Worm (Caenorhabditis elegans) whole organism, young adult: Measurements from ENCODE around the gene mrps-18A.
A peak's percentile ranks its signal among the peaks of the same experiment; 100 is the strongest.

ENCODE experiments used
- B0336.3 ChIP-seq: fragments of 200-800 bp; sonication (Bioruptor generic); IDR thresholded peaks from 2 replicates; pipeline ENCODE4 v1.3.6; 2022; ENCODE audit warnings: missing genetic modification characterization, missing compliant biosample characterization
- D2030.7 ChIP-seq: fragments of 200-800 bp; sonication (Bioruptor generic); IDR thresholded peaks from 2 replicates; pipeline ENCODE4 v1.3.6; 2022; ENCODE audit warnings: missing genetic modification reagents, missing genetic modification characterization, missing compliant biosample characterization
- F23B12.7 ChIP-seq: sonication (generic microtip); optimal IDR thresholded peaks from 2 replicates; lab custom pipeline; 2017; ENCODE audit warnings: missing genetic modification characterization, mild to moderate bottlenecking, missing compliant biosample characterization, antibody characterized with exemption, moderate library complexity; ENCODE audit not compliant: insufficient read depth
- F33H1.4 ChIP-seq: fragments of 200-800 bp; sonication (Bioruptor generic); IDR thresholded peaks from 2 replicates; pipeline ENCODE4 v1.3.6; 2022; ENCODE audit warnings: missing genetic modification reagents, missing genetic modification characterization, missing compliant biosample characterization
- F57C9.4 ChIP-seq: sonication (generic microtip); optimal IDR thresholded peaks from 2 replicates; lab custom pipeline; 2017; ENCODE audit warnings: mild to moderate bottlenecking, missing genetic modification characterization, missing compliant biosample characterization
- Y53G8AR.9 ChIP-seq: fragments of 200-800 bp; sonication (Bioruptor generic); conservative IDR thresholded peaks from 2 replicates; pipeline ENCODE4 v1.3.6; 2022; ENCODE audit warnings: missing genetic modification reagents, missing genetic modification characterization, missing compliant biosample characterization
- ZK185.1 ChIP-seq: sonication (generic microtip); optimal IDR thresholded peaks from 2 replicates; lab custom pipeline; 2016; ENCODE audit warnings: mild to moderate bottlenecking, missing genetic modification characterization, missing compliant biosample characterization; ENCODE audit not compliant: poor library complexity, severe bottlenecking
- akir-1 ChIP-seq: fragments of 200-800 bp; sonication (Bioruptor generic); optimal IDR thresholded peaks from 2 replicates; lab custom pipeline; 2018; ENCODE audit warnings: mild to moderate bottlenecking, missing genetic modification characterization, moderate library complexity, missing compliant biosample characterization
- athp-1 ChIP-seq: sonication (generic microtip); optimal IDR thresholded peaks from 2 replicates; lab custom pipeline; 2017; ENCODE audit warnings: mild to moderate bottlenecking, missing genetic modification characterization, missing compliant biosample characterization
- attf-5 ChIP-seq: fragments of 200-800 bp; sonication (Bioruptor generic); optimal IDR thresholded peaks from 2 replicates; lab custom pipeline; 2018; ENCODE audit warnings: mild to moderate bottlenecking, missing genetic modification characterization, missing compliant biosample characterization
- bed-1 ChIP-seq: fragments of 200-800 bp; sonication (Bioruptor generic); IDR thresholded peaks from 2 replicates; pipeline ENCODE4 v1.3.6; 2022; ENCODE audit warnings: missing genetic modification reagents, missing genetic modification characterization, missing compliant biosample characterization
- bed-2 ChIP-seq: fragments of 200-800 bp; sonication (Bioruptor generic); IDR thresholded peaks from 2 replicates; pipeline ENCODE4 v1.3.6; 2022; ENCODE audit warnings: missing genetic modification reagents, missing genetic modification characterization, missing compliant biosample characterization
- cebp-1 ChIP-seq, 2 experiments: fragments of 200-800 bp in 1 of 2; sonication (Bioruptor generic) in 1 of 2; sonication (generic microtip) in 1 of 2; IDR thresholded peaks in 1 of 2; optimal IDR thresholded peaks in 1 of 2; 2 replicates each; pipeline versions ENCODE4 v1.3.6 to Lab custom; 2017 to 2022; ENCODE audit warnings: missing compliant biosample characterization in 2 of 2, missing genetic modification characterization in 2 of 2, mild to moderate bottlenecking in 1 of 2, missing genetic modification reagents in 1 of 2, moderate library complexity in 1 of 2
- ceh-100 ChIP-seq: fragments of 200-800 bp; sonication (Bioruptor generic); IDR thresholded peaks from 2 replicates; pipeline ENCODE4 v1.3.6; 2022; ENCODE audit warnings: missing genetic modification reagents, missing genetic modification characterization, missing compliant biosample characterization
- ceh-40 ChIP-seq: fragments of 200-800 bp; sonication (Bioruptor generic); IDR thresholded peaks from 2 replicates; pipeline ENCODE4 v1.3.6; 2022; ENCODE audit warnings: missing genetic modification characterization, missing compliant biosample characterization
- chd-7 ChIP-seq: sonication (generic microtip); optimal IDR thresholded peaks from 2 replicates; lab custom pipeline; 2016; ENCODE audit warnings: mild to moderate bottlenecking, missing genetic modification characterization, moderate library complexity, missing compliant biosample characterization
- dox-1 ChIP-seq: fragments of 200-800 bp; sonication (Bioruptor generic); IDR thresholded peaks from 2 replicates; pipeline ENCODE4 v1.3.6; 2022; ENCODE audit warnings: missing genetic modification reagents, missing genetic modification characterization, missing compliant biosample characterization
- dpl-1 ChIP-seq: fragments of 150-350 bp; optimal IDR thresholded peaks from 2 replicates; lab custom pipeline; 2014; ENCODE audit warnings: missing biosample characterization, missing genetic modification reagents, missing genetic modification characterization
- efl-1 ChIP-seq: fragments of 150-350 bp; optimal IDR thresholded peaks from 2 replicates; lab custom pipeline; 2014; ENCODE audit warnings: missing biosample characterization, missing genetic modification reagents, missing genetic modification characterization
- egrh-3 ChIP-seq: fragments of 200-800 bp; sonication (Bioruptor generic); IDR thresholded peaks from 2 replicates; pipeline ENCODE4 v1.3.6; 2022; ENCODE audit warnings: missing genetic modification reagents, missing genetic modification characterization, missing compliant biosample characterization
- ekl-4 ChIP-seq: fragments of 200-800 bp; sonication (Bioruptor generic); IDR thresholded peaks from 2 replicates; pipeline ENCODE4 v1.3.6; 2022; ENCODE audit warnings: missing genetic modification reagents, missing genetic modification characterization, missing compliant biosample characterization
- ets-4 ChIP-seq: fragments of 200-800 bp; sonication (Bioruptor generic); optimal IDR thresholded peaks from 2 replicates; lab custom pipeline; 2018; ENCODE audit warnings: mild to moderate bottlenecking, missing genetic modification characterization, missing compliant biosample characterization
- him-1 ChIP-seq: sonication (generic microtip); optimal IDR thresholded peaks from 2 replicates; lab custom pipeline; 2016; ENCODE audit warnings: missing genotype, missing genetic modification reagents, missing genetic modification characterization, missing compliant biosample characterization
- hmg-1.2 ChIP-seq: fragments of 200-800 bp; sonication (Bioruptor generic); IDR thresholded peaks from 2 replicates; pipeline ENCODE4 v1.3.6; 2022; ENCODE audit warnings: missing genetic modification reagents, missing genetic modification characterization, missing compliant biosample characterization
- hsf-1 ChIP-seq: fragments of 200-800 bp; sonication (Bioruptor generic); IDR thresholded peaks from 2 replicates; pipeline ENCODE4 v1.3.6; 2022; ENCODE audit warnings: missing genetic modification reagents, missing genetic modification characterization, missing compliant biosample characterization
- let-607 ChIP-seq, 2 experiments: fragments of 200-800 bp in 1 of 2; sonication (Bioruptor generic) in 1 of 2; sonication (generic microtip) in 1 of 2; optimal IDR thresholded peaks; 2 replicates each; lab custom pipeline; 2016 to 2018; ENCODE audit warnings: mild to moderate bottlenecking in 2 of 2, missing compliant biosample characterization in 2 of 2, missing genetic modification characterization in 2 of 2, moderate library complexity in 2 of 2, missing genotype in 1 of 2
- lin-35 ChIP-seq, 3 experiments: fragments of 150-350 bp in 2 of 3; sonication (generic microtip) in 1 of 3; optimal IDR thresholded peaks; 2 replicates each; lab custom pipeline; 2014 to 2018; ENCODE audit warnings: missing biosample characterization in 3 of 3, missing genetic modification characterization in 3 of 3, missing genetic modification reagents in 3 of 3
- lin-40 ChIP-seq: sonication (generic microtip); optimal IDR thresholded peaks from 2 replicates; lab custom pipeline; 2016; ENCODE audit warnings: missing genetic modification characterization, mild to moderate bottlenecking, missing compliant biosample characterization, missing genotype, missing genetic modification reagents
- lin-54 ChIP-seq: fragments of 200-800 bp; sonication (Bioruptor generic); optimal IDR thresholded peaks from 2 replicates; lab custom pipeline; 2018; ENCODE audit warnings: mild to moderate bottlenecking, missing genetic modification characterization, missing compliant biosample characterization
- lsy-27 ChIP-seq: sonication (generic microtip); optimal IDR thresholded peaks from 2 replicates; lab custom pipeline; 2017; ENCODE audit warnings: missing genetic modification characterization, mild to moderate bottlenecking, missing compliant biosample characterization, antibody characterized with exemption, missing genotype, borderline replicate concordance; ENCODE audit not compliant: insufficient read depth
- madf-10 ChIP-seq: sonication (generic microtip); optimal IDR thresholded peaks from 2 replicates; lab custom pipeline; 2016; ENCODE audit warnings: mild to moderate bottlenecking, missing genetic modification characterization, missing compliant biosample characterization
- madf-3 ChIP-seq: fragments of 200-800 bp; sonication (Bioruptor generic); IDR thresholded peaks from 2 replicates; pipeline ENCODE4 v1.3.6; 2022; ENCODE audit warnings: missing genetic modification reagents, missing genetic modification characterization, missing compliant biosample characterization
- madf-6 ChIP-seq: fragments of 200-800 bp; sonication (Bioruptor generic); IDR thresholded peaks from 2 replicates; pipeline ENCODE4 v1.3.6; 2022; ENCODE audit warnings: missing genetic modification reagents, missing genetic modification characterization, missing compliant biosample characterization
- madf-8 ChIP-seq: fragments of 200-800 bp; sonication (Bioruptor generic); conservative IDR thresholded peaks from 2 replicates; pipeline ENCODE4 v1.3.6; 2022; ENCODE audit warnings: missing genetic modification reagents, missing genetic modification characterization, missing compliant biosample characterization
- mel-28 ChIP-seq: sonication (generic microtip); optimal IDR thresholded peaks from 2 replicates; lab custom pipeline; 2016; ENCODE audit warnings: borderline replicate concordance, mild to moderate bottlenecking, missing genetic modification characterization, missing compliant biosample characterization
- pbrm-1 ChIP-seq: fragments of 200-800 bp; sonication (Bioruptor generic); IDR thresholded peaks from 2 replicates; pipeline ENCODE4 v1.3.6; 2022; ENCODE audit warnings: missing genetic modification reagents, missing genetic modification characterization, missing compliant biosample characterization
- rcor-1 ChIP-seq: fragments of 200-800 bp; sonication (Bioruptor generic); IDR thresholded peaks from 2 replicates; pipeline ENCODE4 v1.3.6; 2022; ENCODE audit warnings: missing genetic modification reagents, missing genetic modification characterization, missing compliant biosample characterization
- rec-8 ChIP-seq, 2 experiments: sonication (generic microtip); optimal IDR thresholded peaks; 2 replicates each; lab custom pipeline; 2016; ENCODE audit warnings: mild to moderate bottlenecking in 2 of 2, missing genetic modification characterization in 2 of 2, missing genetic modification reagents in 2 of 2, missing genotype in 2 of 2, missing biosample characterization in 1 of 2, missing compliant biosample characterization in 1 of 2, moderate library complexity in 1 of 2
- snpc-4 ChIP-seq, 5 experiments: fragments of 150-350 bp in 1 of 5; sonication (generic microtip) in 4 of 5; optimal IDR thresholded peaks; 2 replicates each; lab custom pipeline; 2014 to 2018; ENCODE audit warnings: missing genetic modification characterization in 5 of 5, missing biosample characterization in 3 of 5, antibody characterized with exemption in 2 of 5, mild to moderate bottlenecking in 2 of 5, missing compliant biosample characterization in 2 of 5, missing genotype in 2 of 5, moderate library complexity in 2 of 5, missing genetic modification reagents in 1 of 5
- tbp1 ChIP-seq: fragments of 200-800 bp; sonication (Bioruptor generic); optimal IDR thresholded peaks from 2 replicates; lab custom pipeline; 2018; ENCODE audit warnings: mild to moderate bottlenecking, missing genetic modification characterization, missing compliant biosample characterization
- tlf-1 ChIP-seq: fragments of 200-800 bp; sonication (Bioruptor generic); optimal IDR thresholded peaks from 2 replicates; lab custom pipeline; 2018; ENCODE audit warnings: mild to moderate bottlenecking, missing genetic modification characterization, missing compliant biosample characterization
- unc-130 ChIP-seq: sonication (generic microtip); optimal IDR thresholded peaks from 2 replicates; lab custom pipeline; 2016; ENCODE audit warnings: missing genetic modification reagents, missing genetic modification characterization, missing compliant biosample characterization
- xnd-1 ChIP-seq: sonication (generic microtip); optimal IDR thresholded peaks from 2 replicates; lab custom pipeline; 2016; ENCODE audit warnings: missing genotype, missing genetic modification reagents, missing genetic modification characterization, missing compliant biosample characterization
- zfh-2 ChIP-seq: fragments of 200-800 bp; sonication (Bioruptor generic); conservative IDR thresholded peaks from 2 replicates; pipeline ENCODE4 v1.3.6; 2022; ENCODE audit warnings: missing genetic modification reagents, missing genetic modification characterization, missing compliant biosample characterization
- ztf-25 ChIP-seq: fragments of 200-800 bp; sonication (Bioruptor generic); IDR thresholded peaks from 2 replicates; pipeline ENCODE4 v1.3.6; 2022; ENCODE audit warnings: missing genetic modification reagents, missing genetic modification characterization, missing compliant biosample characterization

mrps-18A gene

DNA sequence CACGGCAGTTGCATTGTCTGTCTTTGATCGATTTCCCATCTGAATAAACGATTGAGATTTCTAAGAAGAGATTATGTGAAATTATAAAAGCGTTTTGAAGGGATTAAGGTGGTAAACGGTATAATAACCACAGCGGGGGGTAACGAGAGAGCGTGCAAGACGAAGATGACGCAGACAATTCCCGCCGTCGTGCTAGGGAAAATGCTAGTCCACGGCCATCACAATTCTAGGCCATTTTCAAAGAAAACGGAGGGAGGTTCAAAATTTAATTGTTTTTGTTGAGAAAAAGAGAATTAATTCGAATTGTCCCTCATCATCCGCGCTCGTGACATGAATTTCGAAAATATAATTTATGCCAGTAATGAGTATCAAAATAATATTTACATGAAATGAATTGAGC lies 12.6 kb downstream of the mrps-18A start, which contains the start of gene F10E9.11:
Gene F10E9.11 (minus strand): TSS at position 161 of the 400 bp plus-strand sequence.
- no peak for TF ChIP-seq B0336.3
- no peak for TF ChIP-seq mel-28 (tag; lab: Kevin White, UChicago)
- no peak for TF ChIP-seq bed-1 (GFP tag; lab: Robert Waterston, UW)
- peak; percentile 39 for TF ChIP-seq F23B12.7
- TF ChIP-seq chd-7 (tag; lab: Kevin White, UChicago) = peak; percentile 36
- TF ChIP-seq F33H1.4 (GFP tag; lab: Robert Waterston, UW) = peak; percentile 71
- TF ChIP-seq ztf-25 (GFP tag; lab: Robert Waterston, UW) = 0 out of 2 replicates have a peak, but pooled peaks have one; percentile 55
- peak; percentile 85; the same call in 1 of the 2 replicates for TF ChIP-seq madf-3
- peak; percentile 92 for TF ChIP-seq dox-1 (GFP tag; lab: Robert Waterston, UW)
- peak; percentile 63 for TF ChIP-seq him-1
- no peak for TF ChIP-seq snpc-4 (GFP tag; optimal IDR thresholded peaks at IDR 0.05; lab: Kevin White, UChicago)
- TF ChIP-seq snpc-4 (tag; optimal IDR thresholded peaks at IDR 0.05; lab: Kevin White, UChicago) = peak in 2 of 4 experiments; percentile 37 to 56
- peak; percentile 94 for TF ChIP-seq lin-54 (GFP tag; lab: Kevin White, UChicago)
- peak; percentile 78 for TF ChIP-seq pbrm-1 (GFP tag; lab: Robert Waterston, UW)
- peak; percentile 66 for TF ChIP-seq madf-10 (tag; lab: Kevin White, UChicago)
- 0 out of 2 replicates have a peak, but pooled peaks have one; percentile 14 for TF ChIP-seq egrh-3 (GFP tag; lab: Robert Waterston, UW)
- TF ChIP-seq bed-2 (GFP tag; lab: Robert Waterston, UW) = peak; percentile 83; the same call in 1 of the 2 replicates
- peak; percentile 32 for TF ChIP-seq xnd-1 (tag; lab: Kevin White, UChicago)
- peak; percentile 84 for TF ChIP-seq madf-6 (GFP tag; lab: Robert Waterston, UW)
- peak; percentile 70 for TF ChIP-seq D2030.7 (GFP tag; lab: Robert Waterston, UW)
- 0 out of 2 replicates have a peak, but pooled peaks have one; percentile 5 for TF ChIP-seq hsf-1 (GFP tag; lab: Robert Waterston, UW)
- TF ChIP-seq tbp1 (GFP tag; lab: Kevin White, UChicago) = peak; percentile 57
- peak; percentile 56; the same call in 1 of the 2 replicates for TF ChIP-seq ceh-100 (GFP tag; lab: Robert Waterston, UW)
- TF ChIP-seq Y53G8AR.9 (GFP tag; lab: Robert Waterston, UW) = peak; percentile 62; the same call in 1 of the 2 replicates
- TF ChIP-seq efl-1 (GFP tag; lab: Kevin White, UChicago) = peak; percentile 90
- TF ChIP-seq ZK185.1 (tag; lab: Kevin White, UChicago) = peak; percentile 88
- peak; percentile 88 for TF ChIP-seq dpl-1
- TF ChIP-seq lsy-27 = no peak
- TF ChIP-seq lin-40 (tag; lab: Kevin White, UChicago) = peak; percentile 42
- TF ChIP-seq attf-5 (GFP tag; lab: Kevin White, UChicago) = peak; percentile 67
- TF ChIP-seq rec-8 (tag; optimal IDR thresholded peaks at IDR 0.05; lab: Kevin White, UChicago) = peak in 1 of 2 experiments; percentile 66
- peak; percentile 82 for TF ChIP-seq rcor-1
- 0 out of 2 replicates have a peak, but pooled peaks have one; percentile 43 for TF ChIP-seq ceh-40 (GFP tag; lab: Robert Waterston, UW)
- TF ChIP-seq zfh-2 = no peak
- peak; percentile 69 for TF ChIP-seq madf-8 (GFP tag; lab: Robert Waterston, UW)
- TF ChIP-seq tlf-1 (GFP tag; lab: Kevin White, UChicago) = peak; percentile 28
- peak; percentile 11 to 68 (median 28) for TF ChIP-seq lin-35 (GFP tag; optimal IDR thresholded peaks at IDR 0.05; lab: Kevin White, UChicago)
- TF ChIP-seq ekl-4 = peak; percentile 62
- no peak for TF ChIP-seq ets-4 (GFP tag; lab: Kevin White, UChicago)
- TF ChIP-seq akir-1 (GFP tag; lab: Kevin White, UChicago) = peak; percentile 75
- 0 out of 2 replicates have a peak, but pooled peaks have one; percentile 25 for TF ChIP-seq cebp-1 (GFP tag; IDR thresholded peaks at IDR 0.05; lab: Robert Waterston, UW)
- TF ChIP-seq cebp-1 (tag; optimal IDR thresholded peaks at IDR 0.05; lab: Kevin White, UChicago) = no peak
- peak; percentile 76 for TF ChIP-seq athp-1 (tag; lab: Kevin White, UChicago)
- TF ChIP-seq unc-130 (GFP tag; lab: Kevin White, UChicago) = peak; percentile 89
- peak in 1 of 2 experiments; percentile 33 for TF ChIP-seq let-607 (tag; optimal IDR thresholded peaks at IDR 0.05; lab: Kevin White, UChicago)
- TF ChIP-seq hmg-1.2 = peak; percentile 96
- TF ChIP-seq F57C9.4 (tag; lab: Kevin White, UChicago) = no peak
